Fruit fly (Drosophila melanogaster) whole organism, adult: Measurements from ENCODE around the gene betaTub65B.

Experiments used
- CG11617 ChIP-seq: fragments of 200-800 bp; sonication (Bioruptor generic); optimal IDR thresholded peaks from 2 replicates; lab custom pipeline; 2017; ENCODE audit warnings: mild to moderate bottlenecking, missing biosample characterization, missing genetic modification reagents, missing genetic modification characterization
- CG12768 ChIP-seq: fragments of 200-800 bp; sonication (Bioruptor generic); optimal IDR thresholded peaks from 2 replicates; lab custom pipeline; 2017; ENCODE audit warnings: missing biosample characterization, missing genetic modification characterization, mild to moderate bottlenecking, moderate library complexity, missing genetic modification reagents
- CG14711 ChIP-seq: fragments of 200-800 bp; sonication (Bioruptor generic); optimal IDR thresholded peaks from 2 replicates; lab custom pipeline; 2018; ENCODE audit warnings: missing biosample characterization, mild to moderate bottlenecking, missing genetic modification characterization, moderate library complexity
- CG33017 ChIP-seq: fragments of 200-800 bp; sonication (Bioruptor generic); optimal IDR thresholded peaks from 2 replicates; lab custom pipeline; 2018; ENCODE audit warnings: missing biosample characterization, mild to moderate bottlenecking, missing genetic modification characterization, moderate library complexity
- CG5204 ChIP-seq: fragments of 200-800 bp; sonication (Bioruptor generic); optimal IDR thresholded peaks from 2 replicates; lab custom pipeline; 2016; ENCODE audit warnings: missing biosample characterization, missing genetic modification characterization
- CG7045 ChIP-seq: fragments of 200-800 bp; sonication (Bioruptor generic); optimal IDR thresholded peaks from 2 replicates; lab custom pipeline; 2017; ENCODE audit warnings: missing biosample characterization, mild to moderate bottlenecking, missing genetic modification characterization
- Hr96 ChIP-seq: fragments of 200-800 bp; sonication (Bioruptor generic); optimal IDR thresholded peaks from 2 replicates; lab custom pipeline; 2016; ENCODE audit warnings: missing biosample characterization, missing genetic modification characterization
- Mnt ChIP-seq: fragments of 200-800 bp; sonication (Bioruptor generic); optimal IDR thresholded peaks from 2 replicates; lab custom pipeline; 2016; ENCODE audit warnings: missing biosample characterization, mild to moderate bottlenecking, missing genetic modification characterization
- bab1 ChIP-seq: fragments of 200-800 bp; sonication (Bioruptor generic); optimal IDR thresholded peaks from 3 replicates; lab custom pipeline; 2019; ENCODE audit warnings: missing biosample characterization, mild to moderate bottlenecking, missing genetic modification characterization, moderate library complexity
- cic ChIP-seq: fragments of 200-800 bp; sonication (Bioruptor generic); optimal IDR thresholded peaks from 2 replicates; lab custom pipeline; 2017; ENCODE audit warnings: missing biosample characterization, mild to moderate bottlenecking, missing genetic modification characterization, moderate library complexity
- pad ChIP-seq: fragments of 200-800 bp; sonication (Bioruptor generic); optimal IDR thresholded peaks from 3 replicates; lab custom pipeline; 2017; ENCODE audit warnings: missing biosample characterization, missing genetic modification characterization, mild to moderate bottlenecking, moderate library complexity, missing genetic modification reagents
- toe ChIP-seq: fragments of 200-800 bp; sonication (Bioruptor generic); optimal IDR thresholded peaks from 2 replicates; lab custom pipeline; 2016; ENCODE audit warnings: missing biosample characterization, missing genetic modification characterization

DNA sequence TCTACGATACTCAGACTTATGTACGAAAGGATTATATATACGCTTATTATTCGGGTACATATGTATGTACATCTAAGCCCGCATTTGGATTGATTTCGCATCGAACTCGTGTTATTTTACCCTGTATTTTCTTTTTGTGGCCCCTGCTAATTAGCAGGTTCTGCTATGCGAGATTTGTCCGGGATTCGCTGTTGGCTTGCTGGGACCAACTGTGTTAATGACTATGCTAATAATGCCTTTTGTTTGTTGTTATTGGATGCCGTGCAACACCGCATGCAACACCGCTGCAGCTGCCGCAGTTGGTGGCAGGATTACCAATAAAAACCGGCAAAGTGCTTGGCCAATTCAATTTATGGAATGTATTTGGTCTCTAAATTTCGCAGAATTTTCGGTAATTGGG lies 30.1 kb upstream of the betaTub65B start:
- TF ChIP-seq CG5204 (GFP tag; lab: Kevin White, UChicago), result no peak
- TF ChIP-seq CG14711 (tag; lab: Kevin White, UChicago), result no peak
- TF ChIP-seq CG33017 (tag; lab: Kevin White, UChicago), result no peak
- no peak for TF ChIP-seq toe (GFP tag; lab: Kevin White, UChicago)
- TF ChIP-seq Hr96 (GFP tag; lab: Kevin White, UChicago), result no peak
- no peak for TF ChIP-seq pad
- no peak for TF ChIP-seq CG11617 (GFP tag; lab: Kevin White, UChicago)
- TF ChIP-seq bab1 (GFP tag; lab: Kevin White, UChicago), result no peak
- TF ChIP-seq CG7045 (GFP tag; lab: Kevin White, UChicago), result no peak
- TF ChIP-seq cic (GFP tag; lab: Kevin White, UChicago), result no peak
- no peak for TF ChIP-seq Mnt (GFP tag; lab: Kevin White, UChicago)
- TF ChIP-seq CG12768, result no peak
